Fruit fly (Drosophila melanogaster) whole organism, embryonic: Measurements from ENCODE around the gene CG34297.

Experiments used
- CG11085 ChIP-seq: fragments of 200-800 bp; sonication (Bioruptor generic); IDR thresholded peaks from 2 replicates; pipeline ENCODE4 v1.3.6; 2022; ENCODE audit warnings: missing biosample characterization, missing genetic modification characterization
- CG11560 ChIP-seq: fragments of 200-800 bp; sonication (Bioruptor generic); IDR thresholded peaks from 3 replicates; pipeline ENCODE4 v1.3.6; 2022; ENCODE audit warnings: missing biosample characterization, missing genetic modification characterization
- CG11696 ChIP-seq: fragments of 200-800 bp; sonication (Bioruptor generic); IDR thresholded peaks from 2 replicates; pipeline ENCODE4 v1.3.6; 2022; ENCODE audit warnings: missing biosample characterization, missing genetic modification characterization
- CG12104 ChIP-seq: fragments of 200-800 bp; sonication (Bioruptor generic); optimal IDR thresholded peaks from 3 replicates; lab custom pipeline; 2016; ENCODE audit warnings: missing biosample characterization, missing genetic modification characterization
- CG12236 ChIP-seq: fragments of 200-800 bp; sonication (Bioruptor generic); optimal IDR thresholded peaks from 2 replicates; lab custom pipeline; 2016; ENCODE audit warnings: missing biosample characterization, missing genetic modification characterization
- CG13775 ChIP-seq: fragments of 200-800 bp; sonication (Bioruptor generic); optimal IDR thresholded peaks from 3 replicates; lab custom pipeline; 2017; ENCODE audit warnings: missing biosample characterization, mild to moderate bottlenecking, missing genetic modification characterization
- CG1647 ChIP-seq: fragments of 200-800 bp; sonication (Bioruptor generic); optimal IDR thresholded peaks from 3 replicates; lab custom pipeline; 2016; ENCODE audit warnings: missing biosample characterization, missing genetic modification characterization
- CG18619 ChIP-seq: fragments of 200-800 bp; sonication (Bioruptor generic); optimal IDR thresholded peaks from 3 replicates; lab custom pipeline; 2017; ENCODE audit warnings: missing biosample characterization, mild to moderate bottlenecking, missing genetic modification characterization
- CG2875 ChIP-seq: fragments of 200-800 bp; sonication (Bioruptor generic); optimal IDR thresholded peaks from 2 replicates; lab custom pipeline; 2017; ENCODE audit warnings: missing biosample characterization, mild to moderate bottlenecking, missing genetic modification characterization, missing genetic modification reagents
- CG31365 ChIP-seq: fragments of 200-800 bp; sonication (Bioruptor generic); optimal IDR thresholded peaks from 2 replicates; lab custom pipeline; 2018; ENCODE audit warnings: missing biosample characterization, mild to moderate bottlenecking, missing genetic modification characterization
- CG3163 ChIP-seq: fragments of 200-800 bp; sonication (Bioruptor generic); optimal IDR thresholded peaks from 3 replicates; lab custom pipeline; 2016; ENCODE audit warnings: missing biosample characterization, missing genetic modification characterization
- CG42726 ChIP-seq: fragments of 200-800 bp; sonication (Bioruptor generic); IDR thresholded peaks from 2 replicates; pipeline ENCODE4 v1.3.6; 2022; ENCODE audit warnings: missing biosample characterization, missing genetic modification characterization; ENCODE audit not compliant: partially characterized antibody
- CG4328 ChIP-seq: fragments of 200-800 bp; sonication (Bioruptor generic); optimal IDR thresholded peaks from 3 replicates; lab custom pipeline; 2017; ENCODE audit warnings: missing biosample characterization, missing genetic modification reagents, missing genetic modification characterization
- CG7786 ChIP-seq: fragments of 200-800 bp; sonication (Bioruptor generic); optimal IDR thresholded peaks from 2 replicates; lab custom pipeline; 2016; ENCODE audit warnings: missing biosample characterization, missing genetic modification characterization
- CG8290 ChIP-seq, 3 experiments: fragments of 200-800 bp; sonication (Bioruptor generic); optimal IDR thresholded peaks; 2 replicates each; lab custom pipeline; 2016 to 2019; ENCODE audit warnings: missing biosample characterization in 3 of 3, missing genetic modification characterization in 3 of 3, mild to moderate bottlenecking in 2 of 3, moderate library complexity in 1 of 3
- CG9797 ChIP-seq: fragments of 200-800 bp; sonication (Bioruptor generic); optimal IDR thresholded peaks from 3 replicates; lab custom pipeline; 2018; ENCODE audit warnings: missing biosample characterization, mild to moderate bottlenecking, missing genetic modification characterization
- CoRest ChIP-seq: fragments of 200-800 bp; sonication (Bioruptor generic); optimal IDR thresholded peaks from 3 replicates; lab custom pipeline; 2018; ENCODE audit warnings: missing biosample characterization, mild to moderate bottlenecking, missing genetic modification characterization, moderate library complexity
- CrebB ChIP-seq: fragments of 200-800 bp; sonication (Bioruptor generic); optimal IDR thresholded peaks from 3 replicates; lab custom pipeline; 2018; ENCODE audit warnings: missing biosample characterization, mild to moderate bottlenecking, missing genetic modification characterization
- Dp ChIP-seq: fragments of 200-800 bp; sonication (Bioruptor generic); optimal IDR thresholded peaks from 2 replicates; lab custom pipeline; 2018; ENCODE audit warnings: missing biosample characterization, mild to moderate bottlenecking, missing genetic modification characterization, moderate library complexity
- Drgx ChIP-seq: fragments of 200-800 bp; sonication (Bioruptor generic); IDR thresholded peaks from 2 replicates; pipeline ENCODE4 v1.3.6; 2022; ENCODE audit warnings: missing biosample characterization, missing genetic modification characterization
- E2f2 ChIP-seq: fragments of 200-800 bp; sonication (Bioruptor generic); IDR thresholded peaks from 2 replicates; pipeline ENCODE4 v1.3.6; 2022; ENCODE audit warnings: missing biosample characterization, missing genetic modification characterization
- Ets97D ChIP-seq: fragments of 200-800 bp; sonication (Bioruptor generic); optimal IDR thresholded peaks from 3 replicates; lab custom pipeline; 2016; ENCODE audit warnings: missing biosample characterization, missing genetic modification characterization
- H15 ChIP-seq: fragments of 200-800 bp; sonication (Bioruptor generic); IDR thresholded peaks from 3 replicates; pipeline ENCODE4 v1.3.6; 2022; ENCODE audit warnings: missing biosample characterization, missing genetic modification characterization
- HHEX ChIP-seq: fragments of 200-800 bp; sonication (Bioruptor generic); optimal IDR thresholded peaks from 3 replicates; lab custom pipeline; 2017; ENCODE audit warnings: missing biosample characterization, mild to moderate bottlenecking, missing genetic modification characterization, missing genetic modification reagents
- MTF-1 ChIP-seq: fragments of 200-800 bp; sonication (Bioruptor generic); optimal IDR thresholded peaks from 2 replicates; lab custom pipeline; 2018; ENCODE audit warnings: missing biosample characterization, mild to moderate bottlenecking, missing genetic modification characterization, borderline replicate concordance
- Neu2 ChIP-seq: fragments of 200-800 bp; sonication (Bioruptor generic); optimal IDR thresholded peaks from 3 replicates; lab custom pipeline; 2016; ENCODE audit warnings: missing biosample characterization, missing genetic modification characterization, borderline replicate concordance
- Nf-YB ChIP-seq: fragments of 200-800 bp; sonication (Bioruptor generic); optimal IDR thresholded peaks from 3 replicates; lab custom pipeline; 2019; ENCODE audit warnings: missing biosample characterization, mild to moderate bottlenecking, missing genetic modification characterization, moderate library complexity
- Ssrp ChIP-seq: fragments of 200-800 bp; sonication (Bioruptor generic); optimal IDR thresholded peaks from 2 replicates; lab custom pipeline; 2018; ENCODE audit warnings: missing biosample characterization, mild to moderate bottlenecking, missing genetic modification characterization, moderate library complexity
- al ChIP-seq: fragments of 200-800 bp; sonication (Bioruptor generic); IDR thresholded peaks from 2 replicates; pipeline ENCODE4 v1.3.6; 2022; ENCODE audit warnings: missing biosample characterization, missing genetic modification characterization
- ara ChIP-seq: fragments of 200-800 bp; sonication (Bioruptor generic); IDR thresholded peaks from 2 replicates; pipeline ENCODE4 v1.3.6; 2022; ENCODE audit warnings: missing biosample characterization, missing genetic modification characterization
- bbx ChIP-seq: fragments of 200-800 bp; sonication (Bioruptor generic); IDR thresholded peaks from 2 replicates; pipeline ENCODE4 v1.3.6; 2022; ENCODE audit warnings: missing biosample characterization, missing genetic modification characterization; ENCODE audit not compliant: partially characterized antibody
- bsh ChIP-seq, 2 experiments: fragments of 200-800 bp; sonication (Bioruptor generic); optimal IDR thresholded peaks; 2 replicates each; lab custom pipeline; 2017 to 2018; ENCODE audit warnings: mild to moderate bottlenecking in 2 of 2, missing biosample characterization in 2 of 2, missing genetic modification characterization in 2 of 2, moderate library complexity in 1 of 2
- cas ChIP-seq: fragments of 200-800 bp; sonication (Bioruptor generic); IDR thresholded peaks from 2 replicates; pipeline ENCODE4 v1.3.6; 2022; ENCODE audit warnings: missing biosample characterization, missing genetic modification characterization
- ci ChIP-seq: fragments of 200-800 bp; sonication (Bioruptor generic); IDR thresholded peaks from 3 replicates; pipeline ENCODE4 v1.3.6; 2022; ENCODE audit warnings: missing biosample characterization, missing genetic modification characterization
- crp ChIP-seq, 2 experiments: fragments of 200-800 bp; sonication (Bioruptor generic); optimal IDR thresholded peaks; 2 replicates in 1 of 2; 3 replicates in 1 of 2; lab custom pipeline; 2017; ENCODE audit warnings: missing biosample characterization in 2 of 2, missing genetic modification characterization in 2 of 2, mild to moderate bottlenecking in 1 of 2, moderate library complexity in 1 of 2
- danr ChIP-seq: fragments of 200-800 bp; sonication (Bioruptor generic); IDR thresholded peaks from 2 replicates; pipeline ENCODE4 v1.3.6; 2022; ENCODE audit warnings: missing biosample characterization, missing genetic modification characterization
- dimm ChIP-seq: fragments of 200-800 bp; sonication (Bioruptor generic); IDR thresholded peaks from 2 replicates; pipeline ENCODE4 v1.3.6; 2022; ENCODE audit warnings: missing biosample characterization, missing genetic modification characterization
- gt ChIP-seq: fragments of 200-800 bp; sonication (Bioruptor generic); IDR thresholded peaks from 2 replicates; pipeline ENCODE4 v1.3.6; 2022; ENCODE audit warnings: missing biosample characterization, missing genetic modification characterization
- hth ChIP-seq: fragments of >200 bp; optimal IDR thresholded peaks from 2 replicates; lab custom pipeline; 2017; ENCODE audit warnings: inconsistent platforms
- klu ChIP-seq: fragments of 200-800 bp; sonication (Bioruptor generic); IDR thresholded peaks from 2 replicates; pipeline ENCODE4 v1.3.6; 2022; ENCODE audit warnings: missing biosample characterization, missing genetic modification characterization
- org-1 ChIP-seq: fragments of 200-800 bp; sonication (Bioruptor generic); optimal IDR thresholded peaks from 2 replicates; lab custom pipeline; 2017; ENCODE audit warnings: missing biosample characterization, missing genetic modification characterization
- pfk ChIP-seq: fragments of 200-800 bp; sonication (Bioruptor generic); optimal IDR thresholded peaks from 2 replicates; lab custom pipeline; 2018; ENCODE audit warnings: missing biosample characterization, mild to moderate bottlenecking, missing genetic modification characterization, moderate library complexity
- phol ChIP-seq: fragments of 200-800 bp; sonication (Bioruptor generic); optimal IDR thresholded peaks from 3 replicates; lab custom pipeline; 2018; ENCODE audit warnings: missing biosample characterization, mild to moderate bottlenecking, missing genetic modification characterization, moderate library complexity
- pita ChIP-seq: fragments of 200-800 bp; sonication (Bioruptor generic); optimal IDR thresholded peaks from 2 replicates; lab custom pipeline; 2017; ENCODE audit warnings: missing biosample characterization, mild to moderate bottlenecking, missing genetic modification characterization
- shn ChIP-seq: fragments of 200-800 bp; sonication (Bioruptor generic); optimal IDR thresholded peaks from 3 replicates; lab custom pipeline; 2016; ENCODE audit warnings: missing biosample characterization, missing genetic modification characterization
- sim ChIP-seq: fragments of 200-800 bp; sonication (Bioruptor generic); IDR thresholded peaks from 2 replicates; pipeline ENCODE4 v1.3.6; 2022; ENCODE audit warnings: missing biosample characterization, missing genetic modification characterization
- tll ChIP-seq, 2 experiments: fragments of 200-800 bp in 1 of 2; fragments of >200 bp in 1 of 2; sonication (Bioruptor generic) in 1 of 2; optimal IDR thresholded peaks; 2 replicates each; lab custom pipeline; 2017 to 2019; ENCODE audit warnings: missing biosample characterization in 2 of 2, missing genetic modification characterization in 2 of 2, mild to moderate bottlenecking in 1 of 2, moderate library complexity in 1 of 2
- twi ChIP-seq: fragments of 200-800 bp; optimal IDR thresholded peaks from 2 replicates; lab custom pipeline; 2019; ENCODE audit warnings: missing biosample characterization, mild to moderate bottlenecking, missing genetic modification characterization, moderate library complexity
- unc-4 ChIP-seq: fragments of 200-800 bp; sonication (Bioruptor generic); IDR thresholded peaks from 2 replicates; pipeline ENCODE4 v1.3.6; 2022; ENCODE audit warnings: missing biosample characterization, missing genetic modification characterization; ENCODE audit not compliant: partially characterized antibody
- vfl ChIP-seq: fragments of 200-800 bp; sonication (Bioruptor generic); optimal IDR thresholded peaks from 2 replicates; lab custom pipeline; 2016; ENCODE audit warnings: missing biosample characterization, missing genetic modification characterization
- vvl ChIP-seq: fragments of 200-800 bp; sonication (Bioruptor generic); IDR thresholded peaks from 2 replicates; pipeline ENCODE4 v1.3.6; 2022; ENCODE audit warnings: missing biosample characterization, missing genetic modification characterization

The CG34297 gene

dm6 chr3R:6768256-6768655 lies 20.4 kb upstream of the CG34297 start (continued):
- peak; percentile 98 for TF ChIP-seq CG31365 (tag; lab: Kevin White, UChicago)
- TF ChIP-seq E2f2 = peak; percentile 92
- TF ChIP-seq crp (GFP tag; optimal IDR thresholded peaks at IDR 0.05; lab: Kevin White, UChicago) = peak in 1 of 2 experiments; percentile 69
- no peak for TF ChIP-seq CrebB
- peak; percentile 18 for TF ChIP-seq CoRest (tag; lab: Kevin White, UChicago)
- TF ChIP-seq H15 (GFP tag; lab: Robert Waterston, UW) = no peak
- no peak for TF ChIP-seq dimm
- TF ChIP-seq CG42726 = no peak
- TF ChIP-seq Nf-YB (GFP tag; lab: Kevin White, UChicago) = no peak
- no peak for TF ChIP-seq cas (GFP tag; lab: Robert Waterston, UW)
- TF ChIP-seq CG18619 = no peak
- no peak for TF ChIP-seq hth (lab: Kevin White, UChicago)
- peak; percentile 43 for TF ChIP-seq phol
- TF ChIP-seq bsh (GFP tag; optimal IDR thresholded peaks at IDR 0.05; lab: Kevin White, UChicago) = no peak
- TF ChIP-seq pita (GFP tag; lab: Kevin White, UChicago) = peak; percentile 5
- no peak for TF ChIP-seq CG12236 (GFP tag; lab: Kevin White, UChicago)
- peak; percentile 44 for TF ChIP-seq Ets97D (GFP tag; lab: Kevin White, UChicago)
- TF ChIP-seq pfk = no peak
- no peak for TF ChIP-seq MTF-1
- no peak for TF ChIP-seq Neu2 (GFP tag; lab: Kevin White, UChicago)
- no peak for TF ChIP-seq HHEX (GFP tag; lab: Kevin White, UChicago)
- TF ChIP-seq shn = no peak
- TF ChIP-seq CG8290 (GFP tag; optimal IDR thresholded peaks at IDR 0.05; lab: Kevin White, UChicago) = peak; percentile 35
- peak in 1 of 2 experiments; percentile 44 for TF ChIP-seq CG8290 (tag; optimal IDR thresholded peaks at IDR 0.05; lab: Kevin White, UChicago)
- no peak for TF ChIP-seq gt (GFP tag; lab: Robert Waterston, UW)
- no peak for TF ChIP-seq CG13775
- TF ChIP-seq CG11696 (GFP tag; lab: Robert Waterston, UW) = no peak
- no peak for TF ChIP-seq CG7786 (GFP tag; lab: Kevin White, UChicago)
- peak; percentile 25; the same call in 1 of the 2 replicates for TF ChIP-seq bbx (GFP tag; lab: Robert Waterston, UW)
- no peak for TF ChIP-seq CG9797
- TF ChIP-seq Drgx (GFP tag; lab: Robert Waterston, UW) = no peak
- TF ChIP-seq tll (GFP tag; optimal IDR thresholded peaks at IDR 0.05; lab: Kevin White, UChicago) = no peak
- no peak for TF ChIP-seq twi (tag; lab: Kevin White, UChicago)
- no peak for TF ChIP-seq vfl (GFP tag; lab: Kevin White, UChicago)
- no peak for TF ChIP-seq CG4328 (GFP tag; lab: Kevin White, UChicago)
- TF ChIP-seq sim (GFP tag; lab: Robert Waterston, UW) = no peak
- TF ChIP-seq al (GFP tag; lab: Robert Waterston, UW) = no peak
- TF ChIP-seq CG1647 = no peak
- TF ChIP-seq ara (GFP tag; lab: Robert Waterston, UW) = no peak
- TF ChIP-seq CG2875 = no peak
- TF ChIP-seq vvl (GFP tag; lab: Robert Waterston, UW) = peak; percentile 56
- TF ChIP-seq Ssrp (tag; lab: Kevin White, UChicago) = no peak
- no peak for TF ChIP-seq danr (GFP tag; lab: Robert Waterston, UW)
- no peak for TF ChIP-seq CG11560 (tag; lab: Robert Waterston, UW)
- no peak for TF ChIP-seq CG3163
- TF ChIP-seq klu (GFP tag; lab: Robert Waterston, UW) = no peak
- no peak for TF ChIP-seq CG11085 (GFP tag; lab: Robert Waterston, UW)
- no peak for TF ChIP-seq CG12104 (GFP tag; lab: Kevin White, UChicago)
- no peak for TF ChIP-seq org-1
- no peak for TF ChIP-seq unc-4 (GFP tag; lab: Robert Waterston, UW)
- TF ChIP-seq ci = no peak
- peak; percentile 87 for TF ChIP-seq Dp (GFP tag; lab: Kevin White, UChicago)
